Worm (Caenorhabditis elegans): ENCODE measurements around the gene R08F11.1.

R08F11.1 gene

ce11 chrV:3756887-3757286 lies 27.1 kb downstream of the R08F11.1 start, which contains the start of gene gid-7:
TSS of gene gid-7 (minus strand) at chrV:3757074.
- TF ChIP-seq skn-1 (tag; optimal IDR thresholded peaks at IDR 0.05), result peak; percentile 7
- TF ChIP-seq elt-2 (tag; optimal IDR thresholded peaks at IDR 0.05), result peak; percentile 26
- TF ChIP-seq unc-62 (GFP tag; optimal IDR thresholded peaks at IDR 0.05), result no peak
- no peak for TF ChIP-seq unc-39 (tag; optimal IDR thresholded peaks at IDR 0.05)
- TF ChIP-seq nfya-1 (tag; optimal IDR thresholded peaks at IDR 0.05; ENCODE audit: insufficient read depth), result peak; percentile 57
- TF ChIP-seq elt-1 (tag; optimal IDR thresholded peaks at IDR 0.05), result no peak
- TF ChIP-seq lsy-12 (tag; optimal IDR thresholded peaks at IDR 0.05), result no peak
- no peak for TF ChIP-seq ztf-4 (tag; optimal IDR thresholded peaks at IDR 0.05)
- TF ChIP-seq lin-39 (tag; optimal IDR thresholded peaks at IDR 0.05), result no peak
- no peak for TF ChIP-seq nhr-25 (tag; optimal IDR thresholded peaks at IDR 0.05)
- no peak for TF ChIP-seq nhr-77 (tag; optimal IDR thresholded peaks at IDR 0.05)
- no peak for TF ChIP-seq nhr-237 (tag; optimal IDR thresholded peaks at IDR 0.05)
- TF ChIP-seq snpc-4 (tag; optimal IDR thresholded peaks at IDR 0.05), result peak; percentile 71
- TF ChIP-seq ZK546.5 (tag; optimal IDR thresholded peaks at IDR 0.05), result no peak
- TF ChIP-seq nhr-11 (tag; optimal IDR thresholded peaks at IDR 0.05), result no peak
- TF ChIP-seq zag-1 (tag; optimal IDR thresholded peaks at IDR 0.05), result no peak
- peak; percentile 50 for TF ChIP-seq pha-4 (tag; optimal IDR thresholded peaks at IDR 0.05)
- no peak for TF ChIP-seq nhr-67 (tag; optimal IDR thresholded peaks at IDR 0.05)
- no peak for TF ChIP-seq sea-2 (GFP tag; optimal IDR thresholded peaks at IDR 0.05)
- no peak for TF ChIP-seq jun-1 (tag; optimal IDR thresholded peaks at IDR 0.05)
- TF ChIP-seq mdl-1 (tag; optimal IDR thresholded peaks at IDR 0.05), result no peak
- no peak for TF ChIP-seq nhr-12 (tag; optimal IDR thresholded peaks at IDR 0.05)
- peak; percentile 64 for TF ChIP-seq hmg-11 (tag; optimal IDR thresholded peaks at IDR 0.05)
- no peak for TF ChIP-seq daf-12 (tag; optimal IDR thresholded peaks at IDR 0.05)
- TF ChIP-seq ceh-28 (tag; optimal IDR thresholded peaks at IDR 0.05), result peak; percentile 3
- no peak for TF ChIP-seq nhr-76 (tag; optimal IDR thresholded peaks at IDR 0.05)
- no peak for TF ChIP-seq pqm-1 (tag; optimal IDR thresholded peaks at IDR 0.05)
- TF ChIP-seq fos-1 (tag; optimal IDR thresholded peaks at IDR 0.05), result no peak
- TF ChIP-seq nhr-43 (tag; optimal IDR thresholded peaks at IDR 0.05; ENCODE audit: poor library complexity, severe bottlenecking), result no peak
- TF ChIP-seq ztf-11 (tag; optimal IDR thresholded peaks at IDR 0.05), result no peak
- no peak for TF ChIP-seq ceh-82 (tag; optimal IDR thresholded peaks at IDR 0.05)
- no peak for TF ChIP-seq eor-1 (tag; optimal IDR thresholded peaks at IDR 0.05)
- peak; percentile 68 for TF ChIP-seq R02D3.7 (tag; optimal IDR thresholded peaks at IDR 0.05)
- TF ChIP-seq egl-27 (tag; optimal IDR thresholded peaks at IDR 0.05), result no peak
- TF ChIP-seq nhr-23 (tag; optimal IDR thresholded peaks at IDR 0.05), result no peak
- TF ChIP-seq ceh-16 (tag; optimal IDR thresholded peaks at IDR 0.05), result no peak
- no peak for TF ChIP-seq mml-1 (tag; optimal IDR thresholded peaks at IDR 0.05)
- TF ChIP-seq egl-5 (tag; optimal IDR thresholded peaks at IDR 0.05), result no peak
- no peak for TF ChIP-seq tbx-2 (tag; optimal IDR thresholded peaks at IDR 0.05)
- no peak for TF ChIP-seq nhr-28 (tag; optimal IDR thresholded peaks at IDR 0.05)

ce11 chrV:3750328-3750727 lies 33.7 kb downstream of the R08F11.1 start:
- TF ChIP-seq nhr-12 (tag; optimal IDR thresholded peaks at IDR 0.05), result no peak
- no peak for TF ChIP-seq elt-1 (tag; optimal IDR thresholded peaks at IDR 0.05)
- TF ChIP-seq sea-2 (GFP tag; optimal IDR thresholded peaks at IDR 0.05), result no peak
- TF ChIP-seq eor-1 (tag; optimal IDR thresholded peaks at IDR 0.05), result no peak
- TF ChIP-seq fkh-10 (GFP tag; optimal IDR thresholded peaks at IDR 0.05), result no peak
- no peak for TF ChIP-seq lin-15B (tag; optimal IDR thresholded peaks at IDR 0.05)
- no peak for TF ChIP-seq tbx-2 (tag; optimal IDR thresholded peaks at IDR 0.05)
- no peak for TF ChIP-seq ztf-4 (tag; optimal IDR thresholded peaks at IDR 0.05)
- TF ChIP-seq snpc-4 (tag; optimal IDR thresholded peaks at IDR 0.05), result no peak
- no peak for TF ChIP-seq nhr-23 (tag; optimal IDR thresholded peaks at IDR 0.05)
- no peak for TF ChIP-seq nhr-43 (tag; optimal IDR thresholded peaks at IDR 0.05; ENCODE audit: poor library complexity, severe bottlenecking)
- TF ChIP-seq nhr-67 (tag; optimal IDR thresholded peaks at IDR 0.05), result no peak

ce11 chrV:3743172-3743626 lies 40.8 kb downstream of the R08F11.1 start, which contains the start of gene mtm-9:
TSS of gene mtm-9 (plus strand) at chrV:3743576.
- TF ChIP-seq egl-5 (tag; optimal IDR thresholded peaks at IDR 0.05) (no peak), R02D3.7 (tag; optimal IDR thresholded peaks at IDR 0.05) (peak; percentile 96), lin-39 (tag; optimal IDR thresholded peaks at IDR 0.05) (no peak), fos-1 (tag; optimal IDR thresholded peaks at IDR 0.05) (no peak), nhr-76 (tag; optimal IDR thresholded peaks at IDR 0.05) (no peak), unc-62 (GFP tag; optimal IDR thresholded peaks at IDR 0.05) (no peak), aly-2 (tag; optimal IDR thresholded peaks at IDR 0.05) (no peak), elt-3 (tag; optimal IDR thresholded peaks at IDR 0.05) (no peak), tbx-2 (tag; optimal IDR thresholded peaks at IDR 0.05) (no peak), daf-12 (tag; optimal IDR thresholded peaks at IDR 0.05) (no peak), snpc-4 (tag; optimal IDR thresholded peaks at IDR 0.05) (peak; percentile 33), fkh-10 (GFP tag; optimal IDR thresholded peaks at IDR 0.05) (no peak), nhr-11 (tag; optimal IDR thresholded peaks at IDR 0.05) (no peak), hmg-11 (tag; optimal IDR thresholded peaks at IDR 0.05) (no peak), pqm-1 (tag; optimal IDR thresholded peaks at IDR 0.05) (no peak), nhr-25 (tag; optimal IDR thresholded peaks at IDR 0.05) (no peak), ceh-82 (tag; optimal IDR thresholded peaks at IDR 0.05) (no peak), eor-1 (tag; optimal IDR thresholded peaks at IDR 0.05) (no peak), pha-4 (tag; optimal IDR thresholded peaks at IDR 0.05) (peak; percentile 75), nhr-23 (tag; optimal IDR thresholded peaks at IDR 0.05) (peak; percentile 49), skn-1 (tag; optimal IDR thresholded peaks at IDR 0.05) (peak; percentile 18), nhr-28 (tag; optimal IDR thresholded peaks at IDR 0.05) (no peak), ama-1 (optimal IDR thresholded peaks at IDR 0.05) (no peak), nhr-43 (tag; optimal IDR thresholded peaks at IDR 0.05; ENCODE audit: poor library complexity, severe bottlenecking) (no peak), fkh-2 (tag; optimal IDR thresholded peaks at IDR 0.05) (no peak), mdl-1 (tag; optimal IDR thresholded peaks at IDR 0.05) (no peak), jun-1 (tag; optimal IDR thresholded peaks at IDR 0.05) (peak; percentile 6), mml-1 (tag; optimal IDR thresholded peaks at IDR 0.05) (no peak), ceh-9 (tag; optimal IDR thresholded peaks at IDR 0.05) (no peak), ztf-11 (tag; optimal IDR thresholded peaks at IDR 0.05) (no peak)

All from whole organism, L3 larva.